Worm (Caenorhabditis elegans): ENCODE results near the gene C44H9.4.

DNA sequence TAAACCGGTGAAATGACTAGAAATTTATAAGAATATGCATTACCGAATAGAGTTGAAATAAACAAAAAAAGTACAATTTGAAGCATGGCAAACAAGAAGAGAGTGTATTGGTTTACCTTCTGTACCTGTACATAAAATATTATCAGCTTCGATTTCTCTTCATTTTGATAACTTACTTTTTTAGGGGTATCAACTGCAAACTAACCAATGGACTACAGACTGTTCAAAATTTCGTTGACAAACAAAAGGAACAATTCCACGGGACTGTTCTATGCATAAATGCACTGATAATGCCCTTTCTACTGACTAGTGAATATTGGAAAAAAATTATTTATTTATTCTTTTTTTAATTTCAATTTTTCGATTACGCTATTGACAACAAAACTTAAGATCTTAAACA lies 37.5 kb upstream of the C44H9.4 start, which contains the start of gene ugt-6:
- TF ChIP-seq nhr-77 (tag; optimal IDR thresholded peaks at IDR 0.05) (no peak), ztf-11 (tag; optimal IDR thresholded peaks at IDR 0.05) (no peak), skn-1 (tag; optimal IDR thresholded peaks at IDR 0.05) (no peak), nhr-76 (tag; optimal IDR thresholded peaks at IDR 0.05) (no peak), egl-27 (tag; optimal IDR thresholded peaks at IDR 0.05) (no peak), lin-39 (tag; optimal IDR thresholded peaks at IDR 0.05) (no peak), lin-15B (tag; optimal IDR thresholded peaks at IDR 0.05) (no peak), nfya-1 (tag; optimal IDR thresholded peaks at IDR 0.05; ENCODE audit: insufficient read depth) (no peak), snpc-4 (tag; optimal IDR thresholded peaks at IDR 0.05) (no peak)

All from whole organism, L3 larva.